Worm (Caenorhabditis elegans): Measurements from ENCODE around the gene str-113.

DNA sequence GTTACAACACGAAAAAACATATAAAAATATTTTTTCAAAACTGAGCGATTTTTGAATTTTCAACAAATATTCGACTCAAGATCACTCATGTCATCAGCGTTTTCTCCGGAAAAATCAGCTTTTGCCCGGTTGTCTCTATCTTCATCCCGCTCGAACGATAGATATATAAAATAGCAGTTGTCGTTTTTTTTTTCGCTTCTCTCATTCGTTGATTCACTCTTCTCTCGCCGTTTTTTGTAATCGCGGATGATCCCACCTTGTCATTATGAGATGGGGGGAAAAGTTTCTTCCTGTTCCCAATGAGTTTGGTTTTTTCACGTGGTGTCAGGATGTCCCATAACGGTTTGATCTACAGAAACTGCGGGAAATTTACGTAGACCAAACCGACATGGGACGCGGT, 28.5 kb upstream of the str-113 start:
- TF ChIP-seq unc-39 (tag; optimal IDR thresholded peaks at IDR 0.05) (no peak), nfya-1 (tag; optimal IDR thresholded peaks at IDR 0.05; ENCODE audit: insufficient read depth) (peak; percentile 11), pha-4 (tag; optimal IDR thresholded peaks at IDR 0.05) (no peak), fos-1 (tag; optimal IDR thresholded peaks at IDR 0.05) (no peak), fkh-10 (GFP tag; optimal IDR thresholded peaks at IDR 0.05) (no peak), snpc-4 (tag; optimal IDR thresholded peaks at IDR 0.05) (no peak), mdl-1 (tag; optimal IDR thresholded peaks at IDR 0.05) (no peak), lin-39 (tag; optimal IDR thresholded peaks at IDR 0.05) (no peak), eor-1 (tag; optimal IDR thresholded peaks at IDR 0.05) (no peak), unc-62 (GFP tag; optimal IDR thresholded peaks at IDR 0.05) (no peak), nhr-28 (tag; optimal IDR thresholded peaks at IDR 0.05) (no peak), nhr-77 (tag; optimal IDR thresholded peaks at IDR 0.05) (no peak)
